Fruit fly (Drosophila melanogaster) Kc167 (cell line): Measurements from ENCODE around the gene Non3.
A peak's percentile ranks its signal among the peaks of the same experiment; 100 is the strongest.

ENCODE experiments used
- Myc ChIP-seq: fragments of >200 bp; optimal IDR thresholded peaks from 2 replicates; lab custom pipeline; 2017; ENCODE audit warnings: missing external identifiers
- Sin3A ChIP-seq: fragments of >200 bp; optimal IDR thresholded peaks from 2 replicates; lab custom pipeline; 2018; ENCODE audit warnings: missing external identifiers
- h ChIP-seq: fragments of >200 bp; optimal IDR thresholded peaks from 3 replicates; lab custom pipeline; 2018; ENCODE audit warnings: missing external identifiers
- insv ChIP-seq: fragments of >200 bp; optimal IDR thresholded peaks from 3 replicates; lab custom pipeline; 2018; ENCODE audit warnings: missing external identifiers
- psq ChIP-seq: fragments of >200 bp; optimal IDR thresholded peaks from 2 replicates; lab custom pipeline; 2017; ENCODE audit warnings: missing external identifiers
- ttk ChIP-seq: sonication (Bioruptor generic); optimal IDR thresholded peaks from 2 replicates; lab custom pipeline; 2017; ENCODE audit warnings: missing external identifiers

Non3 gene

dm6 chr3R:18223434-18223833 is at the start of gene Non3, which contains the start of gene mTerf5:
Non3 (plus strand) TSS chr3R:18223722.
mTerf5 (minus strand) TSS chr3R:18223682.
- no peak for TF ChIP-seq ttk
- TF ChIP-seq Sin3A (lab: Kevin White, UChicago) = no peak
- no peak for TF ChIP-seq psq
- no peak for TF ChIP-seq insv (lab: Kevin White, UChicago)
- TF ChIP-seq h (lab: Kevin White, UChicago) = no peak
- TF ChIP-seq Myc (lab: Kevin White, UChicago) = no peak

dm6 chr3R:18183244-18183643 is 40.3 kb upstream of the Non3 start, which contains the start of gene cdm:
cdm (minus strand) TSS chr3R:18183479.
- no peak for TF ChIP-seq Sin3A (lab: Kevin White, UChicago)
- no peak for TF ChIP-seq insv (lab: Kevin White, UChicago)
- no peak for TF ChIP-seq psq
- TF ChIP-seq ttk = no peak
- TF ChIP-seq Myc (lab: Kevin White, UChicago) = no peak
- no peak for TF ChIP-seq h (lab: Kevin White, UChicago)

- no peak for TF ChIP-seq insv (lab: Kevin White, UChicago)
- peak; percentile 42 for TF ChIP-seq psq
Observed at dm6 chr3R:18185385-18185784, 38.1 kb upstream of the Non3 start, which contains the start of the genes Arp5 and CG7208. Arp5 (plus strand) TSS chr3R:18185498. CG7208 (minus strand) TSS chr3R:18185715.

- TF ChIP-seq h (lab: Kevin White, UChicago) (no peak), psq (no peak), Myc (lab: Kevin White, UChicago) (no peak), Sin3A (lab: Kevin White, UChicago) (no peak), insv (lab: Kevin White, UChicago) (no peak), ttk (no peak)
Observed at dm6 chr3R:18188702-18189125, 34.8 kb upstream of the Non3 start, which contains the start of the genes CG12321 and MED17. CG12321 (minus strand) TSS chr3R:18188707. MED17 (plus strand) TSS chr3R:18189072.

- no peak for TF ChIP-seq psq
- no peak for TF ChIP-seq ttk
- TF ChIP-seq Sin3A (lab: Kevin White, UChicago) = no peak
- no peak for TF ChIP-seq h (lab: Kevin White, UChicago)
- TF ChIP-seq Myc (lab: Kevin White, UChicago) = no peak
- TF ChIP-seq insv (lab: Kevin White, UChicago) = no peak
Observed at dm6 chr3R:18191867-18192266, 31.7 kb upstream of the Non3 start, which contains the start of gene CG14313. CG14313 (minus strand) TSS chr3R:18191967.

dm6 chr3R:18195295-18195694 is 28.2 kb upstream of the Non3 start:
- TF ChIP-seq psq = no peak
- TF ChIP-seq ttk = no peak
- TF ChIP-seq h (lab: Kevin White, UChicago) = no peak
- no peak for TF ChIP-seq insv (lab: Kevin White, UChicago)
- no peak for TF ChIP-seq Myc (lab: Kevin White, UChicago)
- no peak for TF ChIP-seq Sin3A (lab: Kevin White, UChicago)

- no peak for TF ChIP-seq Sin3A (lab: Kevin White, UChicago)
Observed at dm6 chr3R:18196622-18196990, 26.9 kb upstream of the Non3 start.

dm6 chr3R:18196991-18197801 is 26.3 kb upstream of the Non3 start:
- TF ChIP-seq Sin3A (lab: Kevin White, UChicago) (no peak), psq (no peak), insv (lab: Kevin White, UChicago) (no peak), Myc (lab: Kevin White, UChicago) (no peak), ttk (no peak), h (lab: Kevin White, UChicago) (no peak)

- TF ChIP-seq ttk (no peak), psq (no peak), h (lab: Kevin White, UChicago) (no peak), Sin3A (lab: Kevin White, UChicago) (no peak), Myc (lab: Kevin White, UChicago) (no peak), insv (lab: Kevin White, UChicago) (no peak)
Observed at dm6 chr3R:18197802-18198148, 25.7 kb upstream of the Non3 start.

- TF ChIP-seq Sin3A (lab: Kevin White, UChicago) = no peak
- TF ChIP-seq h (lab: Kevin White, UChicago) = no peak
- no peak for TF ChIP-seq Myc (lab: Kevin White, UChicago)
- TF ChIP-seq ttk = no peak
- no peak for TF ChIP-seq psq
- TF ChIP-seq insv (lab: Kevin White, UChicago) = no peak
Observed at dm6 chr3R:18198518-18199118, 24.9 kb upstream of the Non3 start.

- TF ChIP-seq h (lab: Kevin White, UChicago) (no peak), psq (no peak), Sin3A (lab: Kevin White, UChicago) (no peak), ttk (no peak), insv (lab: Kevin White, UChicago) (no peak), Myc (lab: Kevin White, UChicago) (no peak)
Observed at dm6 chr3R:18199177-18199884, 24.2 kb upstream of the Non3 start, which contains the start of the genes Ssdp and CG7985. Ssdp (minus strand) TSS chr3R:18199595. CG7985 (plus strand) TSS chr3R:18199857.

dm6 chr3R:18199885-18200249 is 23.7 kb upstream of the Non3 start:
- TF ChIP-seq Sin3A (lab: Kevin White, UChicago) (no peak), h (lab: Kevin White, UChicago) (no peak), ttk (no peak), Myc (lab: Kevin White, UChicago) (no peak), insv (lab: Kevin White, UChicago) (no peak), psq (no peak)
